Worm (Caenorhabditis elegans) whole organism, L1 larva: ENCODE measurements around the gene T05G5.5.

Experiments
- C34B4.2 ChIP-seq: sonication (generic microtip); optimal IDR thresholded peaks from 2 replicates; lab custom pipeline; 2017; ENCODE audit warnings: mild to moderate bottlenecking, missing genetic modification characterization, missing compliant biosample characterization
- ama-1 ChIP-seq: fragments of 150-350 bp; optimal IDR thresholded peaks from 2 replicates; lab custom pipeline; 2014
- ceh-82 ChIP-seq, 3 experiments: fragments of 150-350 bp in 1 of 3; sonication (generic microtip) in 2 of 3; optimal IDR thresholded peaks; 2 replicates each; lab custom pipeline; 2014 to 2017; ENCODE audit warnings: missing biosample characterization in 3 of 3, missing genetic modification characterization in 3 of 3
- ceh-88 ChIP-seq: fragments of 200-800 bp; sonication (Bioruptor generic); IDR thresholded peaks from 2 replicates; pipeline ENCODE4 v1.3.6; 2022; ENCODE audit warnings: missing genetic modification characterization, missing compliant biosample characterization
- ces-1 ChIP-seq: fragments of 150-350 bp; optimal IDR thresholded peaks from 2 replicates; lab custom pipeline; 2014; ENCODE audit warnings: missing biosample characterization, missing genetic modification reagents, missing genetic modification characterization
- dpl-1 ChIP-seq, 3 experiments: fragments of 150-350 bp in 2 of 3; sonication (generic microtip) in 1 of 3; optimal IDR thresholded peaks; 2 replicates each; lab custom pipeline; 2014 to 2017; ENCODE audit warnings: missing biosample characterization in 3 of 3, missing genetic modification characterization in 3 of 3, missing genetic modification reagents in 3 of 3
- dsc-1 ChIP-seq: sonication (generic microtip); optimal IDR thresholded peaks from 2 replicates; lab custom pipeline; 2016; ENCODE audit warnings: mild to moderate bottlenecking, missing genetic modification characterization, missing compliant biosample characterization
- efl-1 ChIP-seq, 4 experiments: fragments of 150-350 bp; optimal IDR thresholded peaks in 3 of 4; peaks in 1 of 4; 1 replicate in 1 of 4; 2 replicates in 3 of 4; lab custom pipeline; 2014; ENCODE audit warnings: missing biosample characterization in 2 of 4, missing genetic modification characterization in 2 of 4, missing genetic modification reagents in 2 of 4
- efl-3 ChIP-seq: fragments of 200-800 bp; sonication (Bioruptor generic); optimal IDR thresholded peaks from 2 replicates; lab custom pipeline; 2018; ENCODE audit warnings: mild to moderate bottlenecking, missing genetic modification characterization, missing compliant biosample characterization
- egl-13 ChIP-seq: sonication (generic microtip); optimal IDR thresholded peaks from 2 replicates; lab custom pipeline; 2016; ENCODE audit warnings: missing genotype, missing genetic modification reagents, missing genetic modification characterization, missing compliant biosample characterization
- elt-3 ChIP-seq, 6 experiments: fragments of 150-350 bp in 1 of 6; sonication (generic microtip); optimal IDR thresholded peaks; 2 replicates each; lab custom pipeline; 2017 to 2018; ENCODE audit warnings: missing biosample characterization in 6 of 6, missing genetic modification characterization in 6 of 6, inconsistent platforms in 1 of 6
- fkh-8 ChIP-seq: sonication (generic microtip); optimal IDR thresholded peaks from 2 replicates; lab custom pipeline; 2016; ENCODE audit warnings: mild to moderate bottlenecking, missing genetic modification characterization, missing compliant biosample characterization
- fos-1 ChIP-seq: fragments of 150-350 bp; optimal IDR thresholded peaks from 2 replicates; lab custom pipeline; 2014; ENCODE audit warnings: missing biosample characterization, missing genetic modification characterization
- hlh-4 ChIP-seq: sonication (generic microtip); optimal IDR thresholded peaks from 2 replicates; lab custom pipeline; 2016; ENCODE audit warnings: mild to moderate bottlenecking, missing genetic modification characterization, missing compliant biosample characterization
- isw-1 ChIP-seq: fragments of 200-800 bp; sonication (Bioruptor generic); IDR thresholded peaks from 2 replicates; pipeline ENCODE4 v1.3.6; 2022; ENCODE audit warnings: missing genetic modification characterization, missing compliant biosample characterization
- jun-1 ChIP-seq: fragments of 150-350 bp; optimal IDR thresholded peaks from 2 replicates; lab custom pipeline; 2014; ENCODE audit warnings: missing biosample characterization, missing genetic modification reagents, missing genetic modification characterization
- lin-13 ChIP-seq: fragments of 150-350 bp; optimal IDR thresholded peaks from 2 replicates; lab custom pipeline; 2014; ENCODE audit warnings: missing biosample characterization, missing genetic modification reagents, missing genetic modification characterization
- lin-14 ChIP-seq: fragments of 200-800 bp; sonication (Bioruptor generic); optimal IDR thresholded peaks from 2 replicates; lab custom pipeline; 2018; ENCODE audit warnings: mild to moderate bottlenecking, missing genetic modification characterization, moderate library complexity, missing compliant biosample characterization
- lin-35 ChIP-seq, 2 experiments: fragments of 150-350 bp; optimal IDR thresholded peaks; 2 replicates each; lab custom pipeline; 2014; ENCODE audit warnings: missing biosample characterization in 2 of 2, missing genetic modification characterization in 2 of 2, missing genetic modification reagents in 2 of 2
- lin-39 ChIP-seq: fragments of 150-350 bp; optimal IDR thresholded peaks from 2 replicates; lab custom pipeline; 2014; ENCODE audit warnings: missing biosample characterization, missing genetic modification reagents, missing genetic modification characterization
- lir-3 ChIP-seq: sonication (generic microtip); optimal IDR thresholded peaks from 2 replicates; lab custom pipeline; 2016; ENCODE audit warnings: mild to moderate bottlenecking, missing genetic modification characterization, moderate library complexity, missing compliant biosample characterization; ENCODE audit not compliant: poor library complexity
- lsy-2 ChIP-seq, 2 experiments: fragments of 150-350 bp; optimal IDR thresholded peaks; 2 replicates each; lab custom pipeline; 2014; ENCODE audit warnings: missing biosample characterization in 2 of 2, missing genetic modification characterization in 2 of 2
- mab-9 ChIP-seq: fragments of 200-800 bp; sonication (Bioruptor generic); IDR thresholded peaks from 2 replicates; pipeline ENCODE4 v1.3.6; 2022; ENCODE audit warnings: missing genetic modification reagents, missing genetic modification characterization, missing compliant biosample characterization
- mdl-1 ChIP-seq, 2 experiments: fragments of 150-350 bp; optimal IDR thresholded peaks; 2 replicates each; lab custom pipeline; 2014 to 2017; ENCODE audit warnings: missing biosample characterization in 2 of 2, missing genetic modification characterization in 2 of 2, inconsistent platforms in 1 of 2
- mep-1 ChIP-seq: fragments of 150-350 bp; optimal IDR thresholded peaks from 2 replicates; lab custom pipeline; 2014; ENCODE audit warnings: missing biosample characterization, missing genetic modification characterization
- nhr-11 ChIP-seq: fragments of 150-350 bp; optimal IDR thresholded peaks from 2 replicates; lab custom pipeline; 2014; ENCODE audit warnings: missing biosample characterization, missing genetic modification characterization
- nhr-12 ChIP-seq: sonication (generic microtip); optimal IDR thresholded peaks from 2 replicates; lab custom pipeline; 2017; ENCODE audit warnings: missing biosample characterization, missing genetic modification characterization
- nhr-28 ChIP-seq: fragments of 150-350 bp; optimal IDR thresholded peaks from 2 replicates; lab custom pipeline; 2014; ENCODE audit warnings: missing biosample characterization, missing genetic modification characterization
- nhr-71 ChIP-seq: sonication (generic microtip); optimal IDR thresholded peaks from 2 replicates; lab custom pipeline; 2016; ENCODE audit warnings: mild to moderate bottlenecking, missing genetic modification characterization, moderate library complexity, missing compliant biosample characterization
- nhr-84 ChIP-seq: sonication (generic microtip); optimal IDR thresholded peaks from 2 replicates; lab custom pipeline; 2017; ENCODE audit warnings: missing biosample characterization, missing genetic modification characterization
- rnt-1 ChIP-seq: sonication (generic microtip); optimal IDR thresholded peaks from 2 replicates; lab custom pipeline; 2016; ENCODE audit warnings: mild to moderate bottlenecking, missing genetic modification characterization, moderate library complexity, missing compliant biosample characterization
- skn-1 ChIP-seq: fragments of 150-350 bp; optimal IDR thresholded peaks from 2 replicates; lab custom pipeline; 2014; ENCODE audit warnings: missing biosample characterization, missing genetic modification characterization
- snu-23 ChIP-seq: sonication (generic microtip); optimal IDR thresholded peaks from 2 replicates; lab custom pipeline; 2016; ENCODE audit warnings: missing genetic modification characterization, missing compliant biosample characterization
- swsn-7 ChIP-seq: sonication (generic microtip); optimal IDR thresholded peaks from 2 replicates; lab custom pipeline; 2016; ENCODE audit warnings: missing genetic modification characterization, missing compliant biosample characterization
- tlp-1 ChIP-seq: fragments of 150-350 bp; optimal IDR thresholded peaks from 2 replicates; lab custom pipeline; 2014; ENCODE audit warnings: missing biosample characterization, missing genetic modification characterization
- unc-130 ChIP-seq: fragments of 150-350 bp; optimal IDR thresholded peaks from 2 replicates; lab custom pipeline; 2017; ENCODE audit warnings: missing biosample characterization, missing genetic modification characterization, inconsistent platforms
- unc-30 ChIP-seq: sonication (generic microtip); optimal IDR thresholded peaks from 2 replicates; lab custom pipeline; 2017; ENCODE audit warnings: missing biosample characterization, missing genetic modification characterization
- unc-62 ChIP-seq: fragments of 150-350 bp; optimal IDR thresholded peaks from 2 replicates; lab custom pipeline; 2014; ENCODE audit warnings: missing biosample characterization, missing genetic modification reagents, missing genetic modification characterization
- unc-98 ChIP-seq: fragments of 200-800 bp; sonication (Bioruptor generic); IDR thresholded peaks from 2 replicates; pipeline ENCODE4 v1.3.6; 2022; ENCODE audit warnings: missing genetic modification characterization, missing compliant biosample characterization
- zag-1 ChIP-seq: fragments of 150-350 bp; optimal IDR thresholded peaks from 2 replicates; lab custom pipeline; 2014; ENCODE audit warnings: missing biosample characterization, missing genetic modification characterization
- ztf-4 ChIP-seq: fragments of 150-350 bp; optimal IDR thresholded peaks from 2 replicates; lab custom pipeline; 2014; ENCODE audit warnings: missing biosample characterization, missing genetic modification characterization

The T05G5.5 gene

ce11 chrIII:9780665-9781304 is 29.6 kb upstream of the T05G5.5 start, which contains the start of gene vha-1 (continued):
- TF ChIP-seq ceh-88 (GFP tag; lab: Robert Waterston, UW) (no peak; the same call in 1 of the 2 replicates), mep-1 (tag; lab: Kevin White, UChicago) (peak; percentile 87), unc-62 (GFP tag; lab: Kevin White, UChicago) (no peak), lin-35 (GFP tag; optimal IDR thresholded peaks at IDR 0.05; lab: Kevin White, UChicago) (peak; percentile 88 to 91), jun-1 (tag; lab: Kevin White, UChicago) (peak; percentile 66), mab-9 (no peak), unc-30 (tag; lab: Kevin White, UChicago) (no peak), fkh-8 (tag; lab: Kevin White, UChicago) (peak; percentile 77), tlp-1 (tag; lab: Kevin White, UChicago) (no peak), egl-13 (tag; lab: Kevin White, UChicago) (peak; percentile 48), zag-1 (tag; lab: Kevin White, UChicago) (no peak), nhr-84 (no peak), efl-3 (no peak), C34B4.2 (tag; lab: Kevin White, UChicago) (no peak)

DNA sequence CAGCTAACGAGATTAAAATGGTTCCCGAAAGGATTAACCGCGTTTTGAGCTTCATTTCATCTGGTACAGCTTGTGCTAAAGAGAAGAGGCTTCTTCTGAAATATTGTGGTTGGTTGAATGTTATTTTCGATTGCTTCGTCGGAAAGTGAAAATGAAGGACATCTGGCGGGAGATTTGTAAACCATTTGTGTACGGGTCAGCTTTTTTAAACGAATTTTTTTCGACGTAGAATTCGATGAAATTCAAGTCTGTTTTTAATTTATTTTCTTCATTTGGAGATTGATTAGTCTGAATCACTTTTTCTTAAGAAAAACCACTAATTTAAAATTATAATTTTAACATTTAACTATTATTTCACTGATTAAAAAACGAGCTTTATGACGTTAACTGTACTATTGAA is 29.0 kb upstream of the T05G5.5 start, which contains the start of gene sqv-3:
Gene sqv-3, minus strand, starts transcription at position 101 of the 400 bp plus-strand sequence.
- TF ChIP-seq efl-1 (optimal IDR thresholded peaks at IDR 0.05; lab: Kevin White, UChicago) (no peak), efl-1 (GFP tag; optimal IDR thresholded peaks at IDR 0.05 in 1 of 2; lab: Kevin White, UChicago) (peak in 1 of 2 experiments; percentile 74), hlh-4 (no peak), dsc-1 (tag; lab: Kevin White, UChicago) (peak; percentile 39)

DNA sequence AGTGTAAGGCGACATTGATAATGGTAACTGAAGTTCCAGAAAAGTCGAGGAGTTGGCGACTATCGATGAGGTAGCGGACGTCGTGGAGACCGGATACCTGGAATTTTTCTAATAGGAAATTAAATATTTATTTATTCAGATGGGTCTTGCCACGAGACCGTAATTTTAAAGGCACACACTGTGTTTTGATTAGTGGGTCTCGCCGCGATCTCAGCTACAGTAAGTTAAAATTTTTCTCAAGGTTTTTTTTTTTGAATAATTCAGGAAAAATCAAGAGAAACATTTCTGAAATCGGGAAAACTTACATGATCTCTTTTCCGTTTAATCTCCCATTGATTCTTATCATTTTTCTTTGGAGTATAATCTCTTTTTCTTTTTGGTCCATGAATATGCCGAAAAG is 27.8 kb upstream of the T05G5.5 start:
- TF ChIP-seq unc-30 (tag; lab: Kevin White, UChicago) (no peak), lin-39 (tag; lab: Kevin White, UChicago) (no peak), ceh-88 (GFP tag; lab: Robert Waterston, UW) (no peak), isw-1 (GFP tag; lab: Robert Waterston, UW) (no peak), egl-13 (tag; lab: Kevin White, UChicago) (no peak), ceh-82 (tag; optimal IDR thresholded peaks at IDR 0.05; lab: Kevin White, UChicago) (no peak), fos-1 (tag; lab: Kevin White, UChicago) (no peak), ces-1 (GFP tag; lab: Kevin White, UChicago) (no peak), hlh-4 (no peak), nhr-11 (no peak), ama-1 (lab: Kevin White, UChicago) (no peak), unc-98 (GFP tag; lab: Robert Waterston, UW) (no peak), mdl-1 (tag; optimal IDR thresholded peaks at IDR 0.05; lab: Kevin White, UChicago) (no peak), nhr-28 (tag; lab: Kevin White, UChicago) (no peak), mab-9 (no peak), mep-1 (tag; lab: Kevin White, UChicago) (no peak), elt-3 (tag; optimal IDR thresholded peaks at IDR 0.05; lab: Kevin White, UChicago) (no peak)

DNA sequence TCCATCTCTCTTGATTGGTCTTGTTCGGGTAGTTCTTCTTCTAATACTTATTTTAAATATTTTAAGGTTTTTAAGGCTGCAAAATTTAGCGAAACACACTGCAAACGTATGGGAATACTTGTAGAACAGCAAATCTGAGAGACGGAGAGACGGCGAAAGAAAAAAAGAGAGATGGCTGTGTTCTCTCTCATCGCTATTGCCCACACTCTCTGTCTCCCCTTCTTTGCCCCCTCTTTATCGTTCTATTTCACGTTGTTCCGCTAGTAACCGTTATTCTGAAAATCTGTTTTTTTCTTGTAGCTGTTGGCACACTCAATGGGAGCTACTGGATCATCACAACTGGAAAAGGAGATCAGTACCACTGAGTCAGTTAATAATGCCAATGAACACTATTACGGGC is 25.1 kb upstream of the T05G5.5 start, which contains the start of gene usp-46:
Gene usp-46, plus strand, starts transcription at position 301 of the 400 bp plus-strand sequence.
- TF ChIP-seq lsy-2 (tag; optimal IDR thresholded peaks at IDR 0.05; lab: Kevin White, UChicago), result peak in 1 of 2 experiments; percentile 16
- peak; percentile 53 for TF ChIP-seq lin-14
- no peak for TF ChIP-seq lin-13 (GFP tag; lab: Kevin White, UChicago)
- peak in 1 of 2 experiments; percentile 5 for TF ChIP-seq efl-1 (optimal IDR thresholded peaks at IDR 0.05; lab: Kevin White, UChicago)
- TF ChIP-seq efl-1 (GFP tag; optimal IDR thresholded peaks at IDR 0.05 in 1 of 2; lab: Kevin White, UChicago), result no peak
- TF ChIP-seq snu-23 (GFP tag; lab: Kevin White, UChicago), result peak; percentile 13
- TF ChIP-seq ceh-82 (tag; optimal IDR thresholded peaks at IDR 0.05; lab: Kevin White, UChicago), result peak in 1 of 3 experiments; percentile 30

ce11 chrIII:9775916-9776315 is 24.7 kb upstream of the T05G5.5 start:
- TF ChIP-seq lin-35 (GFP tag; optimal IDR thresholded peaks at IDR 0.05; lab: Kevin White, UChicago) (peak; percentile 59 to 90), lir-3 (tag; lab: Kevin White, UChicago) (peak; percentile 5), egl-13 (tag; lab: Kevin White, UChicago) (no peak), nhr-12 (tag; lab: Kevin White, UChicago) (no peak), fkh-8 (tag; lab: Kevin White, UChicago) (no peak), lsy-2 (tag; optimal IDR thresholded peaks at IDR 0.05; lab: Kevin White, UChicago) (peak in 1 of 2 experiments; percentile 27), dpl-1 (GFP tag; optimal IDR thresholded peaks at IDR 0.05; lab: Kevin White, UChicago) (peak; percentile 53 to 78 (median 66)), efl-3 (no peak), efl-1 (optimal IDR thresholded peaks at IDR 0.05; lab: Kevin White, UChicago) (peak in 1 of 2 experiments; percentile 81), efl-1 (GFP tag; optimal IDR thresholded peaks at IDR 0.05 in 1 of 2; lab: Kevin White, UChicago) (peak; percentile 73 to 98), ces-1 (GFP tag; lab: Kevin White, UChicago) (no peak), unc-130 (tag; lab: Kevin White, UChicago) (no peak), skn-1 (tag; lab: Kevin White, UChicago) (no peak), ama-1 (lab: Kevin White, UChicago) (no peak), ztf-4 (no peak), jun-1 (tag; lab: Kevin White, UChicago) (no peak), nhr-71 (tag; lab: Kevin White, UChicago) (peak; percentile 10), rnt-1 (tag; lab: Kevin White, UChicago) (peak; percentile 9), swsn-7 (tag; lab: Kevin White, UChicago) (no peak), hlh-4 (no peak)
